Worm (Caenorhabditis elegans): Measurements from ENCODE around the gene Y39A3A.3.

DNA sequence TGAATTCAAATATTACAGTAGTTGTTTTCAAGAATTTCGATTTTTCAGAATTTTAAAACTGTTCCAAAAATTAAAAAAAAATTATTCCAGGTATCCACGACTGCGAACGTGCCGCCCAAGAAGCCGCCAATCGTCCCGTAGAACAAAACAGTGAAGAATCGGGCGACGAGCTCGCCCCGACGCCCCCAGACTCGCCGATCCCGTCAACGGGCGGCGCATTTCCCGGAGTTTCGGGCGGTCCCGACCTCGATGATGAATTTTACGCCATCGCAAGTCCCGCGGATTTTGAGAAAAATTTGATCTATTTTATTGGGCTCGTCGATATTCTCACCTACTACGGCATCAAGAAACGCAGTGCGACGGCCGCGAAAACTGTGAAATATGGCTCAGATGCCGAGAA, 37.8 kb upstream of the Y39A3A.3 start:
- no peak for TF ChIP-seq zag-1 (tag; optimal IDR thresholded peaks at IDR 0.05)
- no peak for TF ChIP-seq zip-11 (GFP tag; IDR thresholded peaks at IDR 0.05)
- TF ChIP-seq nhr-237 (tag; optimal IDR thresholded peaks at IDR 0.05): no peak
